Worm (Caenorhabditis elegans) whole organism, late embryonic: ENCODE measurements around the gene Y69A2AR.25.

ENCODE experiments used
- ceh-19 ChIP-seq: fragments of 200-800 bp; sonication (Bioruptor generic); optimal IDR thresholded peaks from 2 replicates; lab custom pipeline; 2018; ENCODE audit warnings: mild to moderate bottlenecking, missing genetic modification characterization, missing compliant biosample characterization
- sox-4 ChIP-seq: sonication (generic microtip); optimal IDR thresholded peaks from 2 replicates; lab custom pipeline; 2017; ENCODE audit warnings: mild to moderate bottlenecking, missing genetic modification characterization, inconsistent platforms, missing compliant biosample characterization
- tbx-2 ChIP-seq: sonication (generic microtip); optimal IDR thresholded peaks from 2 replicates; lab custom pipeline; 2016; ENCODE audit warnings: missing genetic modification characterization, missing compliant biosample characterization

DNA sequence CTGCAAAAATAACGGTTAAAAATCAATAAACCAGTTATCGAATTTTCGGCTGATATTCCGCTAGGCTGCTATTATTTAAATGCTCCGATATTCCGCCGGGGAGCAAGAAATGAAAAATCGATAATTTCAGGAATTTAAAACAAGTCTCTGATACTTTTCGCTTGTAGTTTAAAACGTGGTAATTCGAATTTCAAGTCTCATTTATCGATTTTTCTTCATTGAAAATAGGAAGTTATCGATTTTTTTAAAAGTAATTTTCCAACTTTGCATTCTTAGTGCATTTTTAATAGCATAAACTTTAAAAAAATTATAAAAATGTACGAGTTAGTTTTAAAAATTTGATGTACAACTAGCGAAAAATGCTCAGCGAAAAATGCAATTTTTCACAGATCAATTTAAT is 15.9 kb downstream of the Y69A2AR.25 start:
- TF ChIP-seq tbx-2 (tag; lab: Kevin White, UChicago) (no peak), ceh-19 (GFP tag; lab: Kevin White, UChicago) (no peak), sox-4 (tag; lab: Kevin White, UChicago) (no peak)
